Worm (Caenorhabditis elegans) whole organism, late embryonic: ENCODE results near the gene str-19.

ENCODE experiments used
- ceh-24 ChIP-seq: sonication (generic microtip); optimal IDR thresholded peaks from 2 replicates; lab custom pipeline; 2016; ENCODE audit warnings: mild to moderate bottlenecking, missing genetic modification characterization, missing compliant biosample characterization
- ceh-9 ChIP-seq: sonication (generic microtip); optimal IDR thresholded peaks from 2 replicates; lab custom pipeline; 2016; ENCODE audit warnings: mild to moderate bottlenecking, missing genetic modification characterization, inconsistent platforms, missing compliant biosample characterization
- dve-1 ChIP-seq: sonication (generic microtip); optimal IDR thresholded peaks from 2 replicates; lab custom pipeline; 2017; ENCODE audit warnings: antibody characterized with exemption, mild to moderate bottlenecking, missing genetic modification characterization, missing compliant biosample characterization
- elt-2 ChIP-seq: sonication (generic microtip); optimal IDR thresholded peaks from 2 replicates; lab custom pipeline; 2016; ENCODE audit warnings: missing genetic modification reagents, missing genetic modification characterization, missing compliant biosample characterization
- odd-2 ChIP-seq: sonication (generic microtip); optimal IDR thresholded peaks from 2 replicates; lab custom pipeline; 2017; ENCODE audit warnings: antibody characterized with exemption, mild to moderate bottlenecking, missing genetic modification characterization, missing compliant biosample characterization
- syd-9 ChIP-seq: sonication (generic microtip); optimal IDR thresholded peaks from 2 replicates; lab custom pipeline; 2016; ENCODE audit warnings: mild to moderate bottlenecking, missing genetic modification characterization, moderate library complexity, missing compliant biosample characterization
- unc-86 ChIP-seq: sonication (generic microtip); optimal IDR thresholded peaks from 2 replicates; lab custom pipeline; 2016; ENCODE audit warnings: missing genetic modification characterization, missing compliant biosample characterization

DNA sequence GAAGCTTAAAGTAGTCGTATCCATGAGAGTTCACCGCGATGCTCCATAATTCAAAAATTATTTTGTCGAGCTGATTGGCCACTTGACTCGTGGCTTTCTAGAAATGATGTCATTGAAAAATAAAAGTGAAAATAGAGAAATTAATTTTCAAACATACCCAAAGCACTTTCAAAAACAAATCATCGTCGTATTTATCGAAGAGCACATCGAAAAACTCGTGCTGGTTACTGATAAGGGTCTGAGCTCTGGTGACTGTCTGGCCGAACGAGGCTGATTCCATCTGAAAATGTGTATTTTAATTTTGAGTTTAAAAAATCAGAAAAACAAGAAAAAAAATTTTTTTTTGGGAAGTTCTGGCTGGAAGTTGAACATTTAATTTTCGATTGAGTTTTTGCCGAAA lies 31.9 kb downstream of the str-19 start:
- TF ChIP-seq ceh-9 (tag; lab: Kevin White, UChicago) (no peak), dve-1 (tag; lab: Kevin White, UChicago) (no peak), ceh-24 (tag; lab: Kevin White, UChicago) (no peak), unc-86 (tag; lab: Kevin White, UChicago) (no peak), odd-2 (tag; lab: Kevin White, UChicago) (no peak), syd-9 (tag; lab: Kevin White, UChicago) (no peak), elt-2 (no peak)
